Fruit fly (Drosophila melanogaster): ENCODE measurements around the gene RabGGTa.

RabGGTa gene

DNA sequence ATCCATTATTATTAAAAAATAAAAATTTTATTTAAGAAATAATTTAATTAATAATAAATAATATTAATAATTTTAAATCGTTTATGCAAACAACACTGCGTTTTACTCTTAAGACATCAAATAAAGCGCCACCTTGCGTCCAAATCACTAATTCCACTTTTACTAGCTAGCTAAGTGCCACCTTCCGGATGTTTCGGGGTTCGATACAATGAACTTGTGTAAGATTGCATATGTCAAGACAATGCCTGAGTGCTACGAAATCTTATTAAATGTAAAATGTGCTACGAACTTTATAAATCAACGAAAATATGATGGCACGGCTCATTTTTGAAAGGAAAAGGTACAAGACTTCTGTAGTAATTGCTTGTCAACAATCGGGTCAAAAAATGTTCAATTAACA, 1.0 kb upstream of the RabGGTa start (continued):
- TF ChIP-seq usp (GFP tag; optimal IDR thresholded peaks at IDR 0.05), result no peak
- no peak for TF ChIP-seq br (GFP tag; optimal IDR thresholded peaks at IDR 0.05)
- TF ChIP-seq Vsx2 (GFP tag; optimal IDR thresholded peaks at IDR 0.05; ENCODE audit: partially characterized antibody), result peak; percentile 87
- TF ChIP-seq sv (GFP tag; optimal IDR thresholded peaks at IDR 0.05), result peak; percentile 57
- peak; percentile 46 for TF ChIP-seq Hnf4 (GFP tag; optimal IDR thresholded peaks at IDR 0.05)
- TF ChIP-seq sage (GFP tag; optimal IDR thresholded peaks at IDR 0.05), result no peak
- TF ChIP-seq h (GFP tag; optimal IDR thresholded peaks at IDR 0.05), result peak; percentile 41
- no peak for TF ChIP-seq pan (optimal IDR thresholded peaks at IDR 0.05)
- TF ChIP-seq fru (GFP tag; optimal IDR thresholded peaks at IDR 0.05), result peak; percentile 33
- no peak for TF ChIP-seq brk (GFP tag; optimal IDR thresholded peaks at IDR 0.05)

DNA sequence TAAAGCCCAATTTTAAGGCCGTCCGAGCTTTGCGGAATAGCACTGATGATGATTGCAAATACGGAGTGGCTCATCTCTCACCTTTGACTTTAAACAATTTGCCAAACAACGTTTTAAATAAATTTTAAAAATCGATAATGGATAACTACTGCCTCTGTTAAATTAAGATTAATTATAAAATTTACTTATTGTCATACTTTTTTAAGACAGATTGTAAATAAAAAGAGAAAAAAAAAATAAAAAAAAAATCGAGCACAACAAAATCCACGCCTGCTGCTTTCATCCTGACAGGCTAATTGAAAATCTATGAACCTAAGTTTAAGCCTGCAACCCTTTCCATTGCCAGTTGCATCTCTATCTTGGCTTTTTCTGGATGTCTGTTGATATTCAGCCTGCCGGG, 11.0 kb downstream of the RabGGTa start, which contains the start of gene CG12589:
TSS of gene CG12589 (minus strand) at position 101 of the 400 bp plus-strand sequence.
- TF ChIP-seq GATAd (GFP tag; optimal IDR thresholded peaks at IDR 0.05) (no peak), Abd-B (GFP tag; optimal IDR thresholded peaks at IDR 0.05) (no peak), OdsH (GFP tag; optimal IDR thresholded peaks at IDR 0.05) (no peak), CG32264 (GFP tag; optimal IDR thresholded peaks at IDR 0.05) (no peak)

DNA sequence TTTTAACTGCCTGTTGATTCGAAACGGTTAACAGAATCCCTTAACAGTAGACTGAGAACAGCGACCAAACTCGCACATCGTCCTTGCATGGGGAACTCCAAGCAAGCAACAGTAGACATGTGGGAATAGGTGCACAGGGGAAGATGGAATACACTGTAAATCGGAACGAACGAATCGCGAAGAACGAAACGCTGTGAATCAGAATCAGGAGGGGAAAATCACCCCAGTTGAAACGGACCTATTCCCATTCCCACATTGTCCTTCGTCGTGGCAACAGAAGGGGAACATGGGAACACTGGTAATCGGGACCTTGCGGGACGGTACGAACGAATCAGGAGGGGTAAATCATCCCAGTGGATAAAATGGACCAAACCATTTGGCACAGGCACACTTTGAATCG, 22.6 kb downstream of the RabGGTa start, which contains the start of gene dpr16:
TSS of gene dpr16 (plus strand) at position 386 of the 400 bp plus-strand sequence.
- TF ChIP-seq sage (GFP tag; optimal IDR thresholded peaks at IDR 0.05), result no peak
- no peak for TF ChIP-seq rgr (GFP tag; optimal IDR thresholded peaks at IDR 0.05)
- no peak for TF ChIP-seq lola (GFP tag; optimal IDR thresholded peaks at IDR 0.05)
- no peak for TF ChIP-seq usp (GFP tag; optimal IDR thresholded peaks at IDR 0.05)
- no peak for TF ChIP-seq jim (GFP tag; optimal IDR thresholded peaks at IDR 0.05)
- TF ChIP-seq OdsH (GFP tag; optimal IDR thresholded peaks at IDR 0.05), result no peak
- TF ChIP-seq psq (GFP tag; optimal IDR thresholded peaks at IDR 0.05), result no peak
- peak; percentile 55 for TF ChIP-seq Myc (optimal IDR thresholded peaks at IDR 0.05)
- TF ChIP-seq GATAd (GFP tag; optimal IDR thresholded peaks at IDR 0.05), result no peak
- no peak for TF ChIP-seq Sp1 (GFP tag; optimal IDR thresholded peaks at IDR 0.05)
- no peak for TF ChIP-seq h (GFP tag; optimal IDR thresholded peaks at IDR 0.05)
- no peak for TF ChIP-seq Jra (GFP tag; optimal IDR thresholded peaks at IDR 0.05)
- no peak for TF ChIP-seq CG32264 (GFP tag; optimal IDR thresholded peaks at IDR 0.05)
- no peak for TF ChIP-seq woc (GFP tag; optimal IDR thresholded peaks at IDR 0.05)
- TF ChIP-seq pan (optimal IDR thresholded peaks at IDR 0.05), result no peak
- no peak for TF ChIP-seq ey (GFP tag; optimal IDR thresholded peaks at IDR 0.05)
- peak; percentile 80 for TF ChIP-seq Vsx2 (GFP tag; optimal IDR thresholded peaks at IDR 0.05; ENCODE audit: partially characterized antibody)
- no peak for TF ChIP-seq Hr78 (GFP tag; optimal IDR thresholded peaks at IDR 0.05)
- peak; percentile 84 for TF ChIP-seq Dif (GFP tag; optimal IDR thresholded peaks at IDR 0.05; ENCODE audit: partially characterized antibody)
- TF ChIP-seq dmrt93B (GFP tag; optimal IDR thresholded peaks at IDR 0.05), result no peak
- peak; percentile 2 to 42 for TF ChIP-seq dl (GFP tag; optimal IDR thresholded peaks at IDR 0.05; ENCODE audit: insufficient read depth in 1 of 2, partially characterized antibody in 2 of 2)

DNA sequence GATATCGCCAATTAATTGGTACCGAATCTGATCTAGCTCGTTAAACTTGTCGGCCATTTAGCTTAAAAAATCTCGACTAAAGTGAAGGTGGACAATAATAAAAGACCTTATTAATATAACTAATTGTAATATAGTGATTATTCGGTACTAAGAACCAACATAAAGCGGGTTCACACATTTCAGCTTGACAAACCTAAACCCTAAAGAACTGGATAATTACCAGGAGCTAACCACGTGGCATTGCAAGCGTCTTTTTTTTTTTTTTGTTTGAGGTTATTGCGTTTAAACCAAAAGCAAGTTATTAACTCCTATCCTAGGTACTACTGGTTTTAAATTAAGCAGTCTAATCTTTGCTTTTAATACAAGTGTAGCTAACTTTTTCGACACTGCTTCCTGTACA, 31.4 kb downstream of the RabGGTa start, which contains the start of gene CG12590:
TSS of gene CG12590 (plus strand) at position 301 of the 400 bp plus-strand sequence.
- TF ChIP-seq brk (GFP tag; optimal IDR thresholded peaks at IDR 0.05) (no peak), Dif (GFP tag; optimal IDR thresholded peaks at IDR 0.05; ENCODE audit: partially characterized antibody) (no peak), br (GFP tag; optimal IDR thresholded peaks at IDR 0.05) (no peak), ey (GFP tag; optimal IDR thresholded peaks at IDR 0.05) (no peak), CrebA (GFP tag; optimal IDR thresholded peaks at IDR 0.05; ENCODE audit: borderline replicate concordance) (no peak)

DNA sequence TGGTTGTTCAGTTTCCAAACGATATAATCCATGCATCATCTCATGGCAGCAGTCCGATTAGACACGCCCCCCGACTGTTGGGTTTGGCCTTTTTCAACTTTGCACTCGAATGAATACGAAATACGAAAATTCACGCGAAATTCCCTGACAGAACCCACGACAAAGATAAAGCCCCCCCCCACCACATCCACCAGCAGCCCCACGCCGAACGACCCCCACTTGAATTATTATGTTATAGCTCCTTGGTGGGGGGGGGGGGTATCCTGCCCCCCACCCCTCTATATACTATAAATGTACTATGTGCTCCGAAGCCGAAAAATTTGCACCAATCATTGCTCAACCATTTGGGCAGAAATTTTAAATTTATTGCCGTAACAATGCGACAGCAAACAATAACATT, 34.3 kb downstream of the RabGGTa start:
- TF ChIP-seq fru (GFP tag; optimal IDR thresholded peaks at IDR 0.05), result no peak
- peak; percentile 68 for TF ChIP-seq Dfd (GFP tag; optimal IDR thresholded peaks at IDR 0.05)

DNA sequence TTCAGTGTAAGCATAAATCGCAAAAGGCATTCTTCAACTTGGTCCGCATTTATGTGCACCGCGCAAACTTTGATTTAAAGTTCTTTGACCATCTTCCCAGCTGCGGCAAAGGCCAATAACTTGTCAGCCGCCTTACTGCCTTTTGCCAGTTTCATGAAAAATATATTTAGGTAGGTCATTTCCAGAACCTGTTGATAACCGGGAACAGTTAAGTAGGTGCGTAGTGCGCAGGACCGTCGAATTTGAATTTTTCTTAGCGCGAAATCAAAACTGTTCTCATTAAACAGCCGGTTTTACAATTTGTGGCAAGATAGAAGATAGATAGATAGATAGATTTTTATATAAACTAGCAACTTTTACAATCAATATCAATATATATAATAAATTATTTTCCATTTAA, 44.1 kb downstream of the RabGGTa start:
- no peak for TF ChIP-seq Dfd (GFP tag; optimal IDR thresholded peaks at IDR 0.05)
- TF ChIP-seq CrebA (GFP tag; optimal IDR thresholded peaks at IDR 0.05; ENCODE audit: borderline replicate concordance), result no peak
- TF ChIP-seq dsf (GFP tag; optimal IDR thresholded peaks at IDR 0.05; ENCODE audit: borderline replicate concordance), result no peak
- TF ChIP-seq br (GFP tag; optimal IDR thresholded peaks at IDR 0.05), result no peak
- no peak for TF ChIP-seq sv (GFP tag; optimal IDR thresholded peaks at IDR 0.05)

Measured in whole organism, wandering third instar larva.